Worm (Caenorhabditis elegans) whole organism, L3 larva: Measurements from ENCODE around the gene ZK1055.6.

ENCODE experiments used
- R02D3.7 ChIP-seq: fragments of 150-350 bp; optimal IDR thresholded peaks from 2 replicates; lab custom pipeline; 2014; ENCODE audit warnings: missing biosample characterization, missing genetic modification characterization
- ZK546.5 ChIP-seq: sonication (generic microtip); optimal IDR thresholded peaks from 2 replicates; lab custom pipeline; 2017; ENCODE audit warnings: missing biosample characterization, missing genetic modification characterization
- ama-1 ChIP-seq: fragments of 150-350 bp; optimal IDR thresholded peaks from 2 replicates; lab custom pipeline; 2018
- ceh-16 ChIP-seq: sonication (generic microtip); optimal IDR thresholded peaks from 2 replicates; lab custom pipeline; 2017; ENCODE audit warnings: missing biosample characterization, missing genetic modification characterization
- ceh-28 ChIP-seq: fragments of 150-350 bp; optimal IDR thresholded peaks from 2 replicates; lab custom pipeline; 2014; ENCODE audit warnings: missing biosample characterization, missing genetic modification reagents, missing genetic modification characterization
- ceh-82 ChIP-seq: fragments of 150-350 bp; optimal IDR thresholded peaks from 2 replicates; lab custom pipeline; 2014; ENCODE audit warnings: missing biosample characterization, missing genetic modification characterization
- ceh-9 ChIP-seq: sonication (generic microtip); optimal IDR thresholded peaks from 2 replicates; lab custom pipeline; 2018; ENCODE audit warnings: missing biosample characterization, missing genetic modification characterization
- daf-12 ChIP-seq: fragments of 150-350 bp; optimal IDR thresholded peaks from 2 replicates; lab custom pipeline; 2014; ENCODE audit warnings: missing biosample characterization, missing genetic modification reagents, missing genetic modification characterization
- egl-27 ChIP-seq: sonication (generic microtip); optimal IDR thresholded peaks from 4 replicates; lab custom pipeline; 2017; ENCODE audit warnings: missing biosample characterization, missing genetic modification reagents, missing genetic modification characterization
- elt-2 ChIP-seq: sonication (generic microtip); optimal IDR thresholded peaks from 2 replicates; lab custom pipeline; 2016; ENCODE audit warnings: missing genetic modification reagents, mild to moderate bottlenecking, missing genetic modification characterization, missing compliant biosample characterization
- elt-3 ChIP-seq, 3 experiments: fragments of 150-350 bp in 1 of 3; sonication (generic microtip) in 2 of 3; optimal IDR thresholded peaks; 2 replicates in 2 of 3; 4 replicates in 1 of 3; lab custom pipeline; 2014 to 2017; ENCODE audit warnings: missing biosample characterization in 3 of 3, missing genetic modification characterization in 3 of 3
- eor-1 ChIP-seq, 2 experiments: fragments of 150-350 bp; optimal IDR thresholded peaks; 2 replicates each; lab custom pipeline; 2014 to 2018; ENCODE audit warnings: missing biosample characterization in 2 of 2, missing genetic modification characterization in 2 of 2
- fkh-10 ChIP-seq: sonication (generic microtip); optimal IDR thresholded peaks from 2 replicates; lab custom pipeline; 2017; ENCODE audit warnings: missing biosample characterization, missing genetic modification reagents, missing genetic modification characterization
- fkh-2 ChIP-seq: fragments of 150-350 bp; optimal IDR thresholded peaks from 2 replicates; lab custom pipeline; 2014; ENCODE audit warnings: missing biosample characterization, missing genetic modification reagents, missing genetic modification characterization
- fos-1 ChIP-seq: fragments of 150-350 bp; optimal IDR thresholded peaks from 2 replicates; lab custom pipeline; 2014; ENCODE audit warnings: missing biosample characterization, missing genetic modification characterization
- jun-1 ChIP-seq: fragments of 150-350 bp; optimal IDR thresholded peaks from 2 replicates; lab custom pipeline; 2014; ENCODE audit warnings: missing biosample characterization, missing genetic modification reagents, missing genetic modification characterization
- lin-15B ChIP-seq: fragments of 150-350 bp; optimal IDR thresholded peaks from 2 replicates; lab custom pipeline; 2014; ENCODE audit warnings: missing biosample characterization, missing genetic modification characterization
- lin-39 ChIP-seq: fragments of 150-350 bp; optimal IDR thresholded peaks from 2 replicates; lab custom pipeline; 2018; ENCODE audit warnings: missing biosample characterization, missing genetic modification reagents, missing genetic modification characterization
- lsy-12 ChIP-seq: sonication (generic microtip); optimal IDR thresholded peaks from 2 replicates; lab custom pipeline; 2016; ENCODE audit warnings: mild to moderate bottlenecking, missing genetic modification characterization, missing compliant biosample characterization
- mdl-1 ChIP-seq: fragments of 150-350 bp; optimal IDR thresholded peaks from 2 replicates; lab custom pipeline; 2014; ENCODE audit warnings: missing biosample characterization, missing genetic modification characterization
- mml-1 ChIP-seq: fragments of 150-350 bp; sonication (generic microtip); optimal IDR thresholded peaks from 3 replicates; lab custom pipeline; 2014; ENCODE audit warnings: missing biosample characterization, missing genetic modification characterization
- nfya-1 ChIP-seq: sonication (generic microtip); optimal IDR thresholded peaks from 2 replicates; lab custom pipeline; 2017; ENCODE audit warnings: missing genetic modification characterization, mild to moderate bottlenecking, missing compliant biosample characterization, antibody characterized with exemption, moderate library complexity; ENCODE audit not compliant: insufficient read depth
- nhr-11 ChIP-seq: fragments of 150-350 bp; optimal IDR thresholded peaks from 2 replicates; lab custom pipeline; 2014; ENCODE audit warnings: missing biosample characterization, missing genetic modification characterization
- nhr-12 ChIP-seq: fragments of 150-350 bp; optimal IDR thresholded peaks from 2 replicates; lab custom pipeline; 2014; ENCODE audit warnings: missing biosample characterization, missing genetic modification characterization
- nhr-23 ChIP-seq: fragments of 150-350 bp; optimal IDR thresholded peaks from 2 replicates; lab custom pipeline; 2014; ENCODE audit warnings: missing biosample characterization, missing genetic modification reagents, missing genetic modification characterization
- nhr-237 ChIP-seq: fragments of 150-350 bp; optimal IDR thresholded peaks from 2 replicates; lab custom pipeline; 2014; ENCODE audit warnings: missing biosample characterization, missing genetic modification characterization
- nhr-25 ChIP-seq: sonication (generic microtip); optimal IDR thresholded peaks from 2 replicates; lab custom pipeline; 2017; ENCODE audit warnings: missing biosample characterization, missing genetic modification characterization
- nhr-28 ChIP-seq: fragments of 150-350 bp; optimal IDR thresholded peaks from 2 replicates; lab custom pipeline; 2014; ENCODE audit warnings: missing biosample characterization, missing genetic modification characterization
- nhr-67 ChIP-seq: fragments of 150-350 bp; optimal IDR thresholded peaks from 2 replicates; lab custom pipeline; 2014; ENCODE audit warnings: missing biosample characterization, missing genetic modification characterization
- nhr-76 ChIP-seq: fragments of 150-350 bp; sonication (generic microtip); optimal IDR thresholded peaks from 5 replicates; lab custom pipeline; 2014; ENCODE audit warnings: missing biosample characterization, missing genetic modification characterization
- nhr-77 ChIP-seq: fragments of 150-350 bp; optimal IDR thresholded peaks from 2 replicates; lab custom pipeline; 2014; ENCODE audit warnings: missing biosample characterization, missing genetic modification characterization
- pha-4 ChIP-seq: fragments of 150-350 bp; optimal IDR thresholded peaks from 2 replicates; lab custom pipeline; 2014; ENCODE audit warnings: missing biosample characterization, missing genetic modification reagents, missing genetic modification characterization
- pqm-1 ChIP-seq: fragments of 150-350 bp; optimal IDR thresholded peaks from 2 replicates; lab custom pipeline; 2017; ENCODE audit warnings: missing biosample characterization, missing genetic modification characterization, inconsistent platforms
- sea-2 ChIP-seq: fragments of 150-350 bp; sonication (generic microtip); optimal IDR thresholded peaks from 4 replicates; lab custom pipeline; 2014; ENCODE audit warnings: missing biosample characterization, missing genetic modification reagents, missing genetic modification characterization
- tbx-2 ChIP-seq: sonication (generic microtip); optimal IDR thresholded peaks from 2 replicates; lab custom pipeline; 2016; ENCODE audit warnings: mild to moderate bottlenecking, missing genetic modification characterization, missing compliant biosample characterization
- unc-39 ChIP-seq: sonication (generic microtip); optimal IDR thresholded peaks from 4 replicates; lab custom pipeline; 2017; ENCODE audit warnings: missing biosample characterization, missing genetic modification characterization
- unc-62 ChIP-seq: fragments of 150-350 bp; sonication (generic microtip); optimal IDR thresholded peaks from 4 replicates; lab custom pipeline; 2014; ENCODE audit warnings: missing biosample characterization, missing genetic modification reagents, missing genetic modification characterization
- ztf-11 ChIP-seq: fragments of 150-350 bp; optimal IDR thresholded peaks from 2 replicates; lab custom pipeline; 2014; ENCODE audit warnings: missing biosample characterization, missing genetic modification characterization
- ztf-4 ChIP-seq: fragments of 150-350 bp; optimal IDR thresholded peaks from 2 replicates; lab custom pipeline; 2014; ENCODE audit warnings: missing biosample characterization, missing genetic modification characterization

ZK1055.6 gene

ce11 chrV:6559585-6559984, 42.8 kb downstream of the ZK1055.6 start:
- TF ChIP-seq nhr-11 (tag; lab: Kevin White, UChicago): no peak
- TF ChIP-seq daf-12 (tag; lab: Kevin White, UChicago): no peak
- TF ChIP-seq ztf-11: no peak
- TF ChIP-seq lsy-12: peak; percentile 21
- TF ChIP-seq sea-2: no peak
- TF ChIP-seq ceh-9: no peak
- no peak for TF ChIP-seq ama-1 (lab: Kevin White, UChicago)
- TF ChIP-seq nhr-67 (tag; lab: Kevin White, UChicago): no peak
- no peak for TF ChIP-seq R02D3.7 (tag; lab: Kevin White, UChicago)
- TF ChIP-seq eor-1 (tag; optimal IDR thresholded peaks at IDR 0.05; lab: Kevin White, UChicago): no peak
- TF ChIP-seq elt-2: peak; percentile 45

ce11 chrV:6559105-6559504, 43.3 kb downstream of the ZK1055.6 start, which contains the start of gene spp-26:
TSS of gene spp-26 (minus strand) at chrV:6559205.
- TF ChIP-seq elt-3 (tag; optimal IDR thresholded peaks at IDR 0.05; lab: Kevin White, UChicago): no peak
- no peak for TF ChIP-seq ztf-4 (tag; lab: Kevin White, UChicago)
- TF ChIP-seq pqm-1: no peak
- TF ChIP-seq fkh-2: no peak
- no peak for TF ChIP-seq lin-15B (tag; lab: Kevin White, UChicago)
- TF ChIP-seq nhr-76 (tag; lab: Kevin White, UChicago): no peak
- TF ChIP-seq jun-1 (tag; lab: Kevin White, UChicago): no peak
- no peak for TF ChIP-seq ceh-9
- no peak for TF ChIP-seq ceh-82 (tag; lab: Kevin White, UChicago)
- no peak for TF ChIP-seq nhr-28 (tag; lab: Kevin White, UChicago)
- no peak for TF ChIP-seq egl-27 (tag; lab: Kevin White, UChicago)
- no peak for TF ChIP-seq nhr-77 (tag; lab: Kevin White, UChicago)
- no peak for TF ChIP-seq mdl-1 (tag; lab: Kevin White, UChicago)
- no peak for TF ChIP-seq nfya-1 (tag; lab: Kevin White, UChicago)
- no peak for TF ChIP-seq ceh-16 (tag; lab: Kevin White, UChicago)
- no peak for TF ChIP-seq fos-1 (tag; lab: Kevin White, UChicago)
- no peak for TF ChIP-seq R02D3.7 (tag; lab: Kevin White, UChicago)

- TF ChIP-seq fkh-10 (GFP tag; lab: Kevin White, UChicago) (no peak), nhr-237 (tag; lab: Kevin White, UChicago) (no peak), nhr-77 (tag; lab: Kevin White, UChicago) (no peak), daf-12 (tag; lab: Kevin White, UChicago) (no peak), ama-1 (lab: Kevin White, UChicago) (no peak), ceh-82 (tag; lab: Kevin White, UChicago) (no peak), pha-4 (tag; lab: Kevin White, UChicago) (no peak), lin-39 (no peak), nhr-23 (tag; lab: Kevin White, UChicago) (no peak)
- TF ChIP-seq, all 47 proteins: peak for 0
Measured at ce11 chrV:6558103-6558502, 44.3 kb downstream of the ZK1055.6 start, which contains the start of gene spp-20. TSS of gene spp-20 (minus strand) at chrV:6558203.

ce11 chrV:6557035-6557434, 45.4 kb downstream of the ZK1055.6 start, which contains the start of gene spp-27:
TSS of gene spp-27 (minus strand) at chrV:6557135.
- TF ChIP-seq nhr-12 (tag; lab: Kevin White, UChicago): no peak
- TF ChIP-seq nfya-1 (tag; lab: Kevin White, UChicago): no peak
- no peak for TF ChIP-seq fkh-10 (GFP tag; lab: Kevin White, UChicago)
- TF ChIP-seq unc-39 (tag; lab: Kevin White, UChicago): no peak
- TF ChIP-seq daf-12 (tag; lab: Kevin White, UChicago): no peak
- no peak for TF ChIP-seq mdl-1 (tag; lab: Kevin White, UChicago)
- no peak for TF ChIP-seq pha-4 (tag; lab: Kevin White, UChicago)
- TF ChIP-seq nhr-11 (tag; lab: Kevin White, UChicago): no peak
- TF ChIP-seq eor-1 (tag; optimal IDR thresholded peaks at IDR 0.05; lab: Kevin White, UChicago): no peak
- TF ChIP-seq, all 47 proteins: peak for 0

- TF ChIP-seq pqm-1 (no peak), pha-4 (tag; lab: Kevin White, UChicago) (no peak), mml-1 (no peak), R02D3.7 (tag; lab: Kevin White, UChicago) (no peak), nhr-23 (tag; lab: Kevin White, UChicago) (no peak), ama-1 (lab: Kevin White, UChicago) (no peak), unc-62 (GFP tag; lab: Kevin White, UChicago) (no peak), eor-1 (tag; optimal IDR thresholded peaks at IDR 0.05; lab: Kevin White, UChicago) (no peak), nhr-25 (tag; lab: Kevin White, UChicago) (no peak), lin-39 (no peak), nhr-28 (tag; lab: Kevin White, UChicago) (no peak), ZK546.5 (tag; lab: Kevin White, UChicago) (no peak), sea-2 (no peak), ztf-11 (no peak), ceh-28 (tag; lab: Kevin White, UChicago) (no peak), nhr-237 (tag; lab: Kevin White, UChicago) (no peak), mdl-1 (tag; lab: Kevin White, UChicago) (no peak), tbx-2 (tag; lab: Kevin White, UChicago) (no peak)
- TF ChIP-seq, all 47 proteins: peak for 0
Measured at ce11 chrV:6554308-6554707, 48.1 kb downstream of the ZK1055.6 start, which contains the start of gene K04A8.19. TSS of gene K04A8.19 (minus strand) at chrV:6554408.
